Fruit fly (Drosophila melanogaster) whole organism, embryonic: ENCODE data around the gene Actn3.
A peak's percentile ranks its signal among the peaks of the same experiment; 100 is the strongest.

Experiments used
- Awh ChIP-seq: fragments of 200-800 bp; sonication (Bioruptor generic); IDR thresholded peaks from 2 replicates; pipeline ENCODE4, ENCODE4 v1.3.6; 2022; ENCODE audit warnings: missing biosample characterization, missing genetic modification characterization
- Bgb ChIP-seq: fragments of 200-800 bp; sonication (Bioruptor generic); IDR thresholded peaks from 2 replicates; pipeline ENCODE4 v1.3.6; 2022; ENCODE audit warnings: missing biosample characterization, missing genetic modification characterization; ENCODE audit not compliant: partially characterized antibody
- CG11247 ChIP-seq: fragments of 200-800 bp; sonication (Bioruptor generic); IDR thresholded peaks from 2 replicates; pipeline ENCODE4 v1.3.6; 2022; ENCODE audit warnings: missing biosample characterization, missing genetic modification characterization
- CG11560 ChIP-seq: fragments of 200-800 bp; sonication (Bioruptor generic); IDR thresholded peaks from 3 replicates; pipeline ENCODE4 v1.3.6; 2022; ENCODE audit warnings: missing biosample characterization, missing genetic modification characterization
- CG12219 ChIP-seq: fragments of 200-800 bp; sonication (Bioruptor generic); optimal IDR thresholded peaks from 3 replicates; lab custom pipeline; 2018; ENCODE audit warnings: missing biosample characterization, mild to moderate bottlenecking, missing genetic modification characterization
- CG14014 ChIP-seq: fragments of 200-800 bp; sonication (Bioruptor generic); IDR thresholded peaks from 2 replicates; pipeline ENCODE4 v1.3.6; 2022; ENCODE audit warnings: missing biosample characterization, missing genetic modification characterization
- CG14860 ChIP-seq: fragments of 200-800 bp; sonication (Bioruptor generic); IDR thresholded peaks from 3 replicates; pipeline ENCODE4 v1.3.6; 2022; ENCODE audit warnings: missing biosample characterization, missing genetic modification characterization; ENCODE audit not compliant: partially characterized antibody
- CG15073 ChIP-seq: fragments of 200-800 bp; sonication (Bioruptor generic); optimal IDR thresholded peaks from 2 replicates; lab custom pipeline; 2016; ENCODE audit warnings: missing biosample characterization, missing genetic modification characterization
- CG15269 ChIP-seq: fragments of 200-800 bp; sonication (Bioruptor generic); optimal IDR thresholded peaks from 2 replicates; lab custom pipeline; 2018; ENCODE audit warnings: missing biosample characterization, mild to moderate bottlenecking, missing genetic modification characterization, moderate library complexity
- CG17328 ChIP-seq: fragments of 200-800 bp; sonication (Bioruptor generic); IDR thresholded peaks from 2 replicates; pipeline ENCODE4 v1.3.6; 2022; ENCODE audit warnings: missing biosample characterization, missing genetic modification characterization
- CG17568 ChIP-seq: fragments of 200-800 bp; sonication (Bioruptor generic); optimal IDR thresholded peaks from 2 replicates; lab custom pipeline; 2018; ENCODE audit warnings: missing biosample characterization, mild to moderate bottlenecking, missing genetic modification characterization, moderate library complexity
- CG18011 ChIP-seq: fragments of 200-800 bp; sonication (Bioruptor generic); optimal IDR thresholded peaks from 2 replicates; lab custom pipeline; 2017; ENCODE audit warnings: missing biosample characterization, missing genetic modification characterization, mild to moderate bottlenecking, moderate library complexity, missing genotype
- CG2129 ChIP-seq: fragments of 200-800 bp; sonication (Bioruptor generic); IDR thresholded peaks from 2 replicates; pipeline ENCODE4 v1.3.6; 2022; ENCODE audit warnings: missing biosample characterization, missing genetic modification characterization; ENCODE audit not compliant: partially characterized antibody
- CG2875 ChIP-seq: fragments of 200-800 bp; sonication (Bioruptor generic); optimal IDR thresholded peaks from 2 replicates; lab custom pipeline; 2017; ENCODE audit warnings: missing biosample characterization, mild to moderate bottlenecking, missing genetic modification characterization, missing genetic modification reagents
- CG6175 ChIP-seq: fragments of 200-800 bp; sonication (Bioruptor generic); IDR thresholded peaks from 3 replicates; pipeline ENCODE4 v1.3.6; 2022; ENCODE audit warnings: missing biosample characterization, missing genetic modification characterization
- CG6272 ChIP-seq: fragments of 200-800 bp; sonication (Bioruptor generic); IDR thresholded peaks from 2 replicates; pipeline ENCODE4 v1.3.6; 2022; ENCODE audit warnings: missing biosample characterization, missing genetic modification characterization
- CG7271 ChIP-seq: fragments of 200-800 bp; sonication (Bioruptor generic); optimal IDR thresholded peaks from 2 replicates; lab custom pipeline; 2018; ENCODE audit warnings: missing biosample characterization, mild to moderate bottlenecking, missing genetic modification characterization, moderate library complexity
- CG7372 ChIP-seq: fragments of 200-800 bp; sonication (Bioruptor generic); IDR thresholded peaks from 2 replicates; pipeline ENCODE4 v1.3.6; 2022; ENCODE audit warnings: missing biosample characterization, missing genetic modification characterization
- CkIIα-i1 ChIP-seq: fragments of 200-800 bp; sonication (Bioruptor generic); IDR thresholded peaks from 2 replicates; pipeline ENCODE4 v1.3.6; 2022; ENCODE audit warnings: missing biosample characterization, missing genetic modification characterization
- Dip3 ChIP-seq: fragments of 200-800 bp; sonication (Bioruptor generic); optimal IDR thresholded peaks from 3 replicates; lab custom pipeline; 2016; ENCODE audit warnings: missing biosample characterization, missing genetic modification characterization
- Gug ChIP-seq: fragments of 200-800 bp; sonication (Bioruptor generic); IDR thresholded peaks from 4 replicates; pipeline ENCODE4 v1.3.6; 2022; ENCODE audit warnings: missing biosample characterization, missing genetic modification characterization
- HLHmδ ChIP-seq: fragments of 200-800 bp; sonication (Bioruptor generic); optimal IDR thresholded peaks from 2 replicates; lab custom pipeline; 2018; ENCODE audit warnings: missing biosample characterization, mild to moderate bottlenecking, missing genetic modification characterization, moderate library complexity
- Lhr ChIP-seq: fragments of 200-800 bp; sonication (Bioruptor generic); optimal IDR thresholded peaks from 3 replicates; lab custom pipeline; 2017; ENCODE audit warnings: mild to moderate bottlenecking, missing biosample characterization, missing genetic modification reagents, missing genetic modification characterization
- Nf-YC ChIP-seq: fragments of 200-800 bp; optimal IDR thresholded peaks from 3 replicates; lab custom pipeline; 2019; ENCODE audit warnings: missing biosample characterization, mild to moderate bottlenecking, missing genetic modification characterization, moderate library complexity
- Oli ChIP-seq: fragments of 200-800 bp; sonication (Bioruptor generic); optimal IDR thresholded peaks from 2 replicates; lab custom pipeline; 2018; ENCODE audit warnings: missing biosample characterization, mild to moderate bottlenecking, missing genetic modification characterization, moderate library complexity
- Opbp ChIP-seq: fragments of 200-800 bp; sonication (Bioruptor generic); IDR thresholded peaks from 3 replicates; pipeline ENCODE4 v1.3.6; 2022; ENCODE audit warnings: missing biosample characterization, missing genetic modification characterization; ENCODE audit not compliant: partially characterized antibody
- Optix ChIP-seq: fragments of 200-800 bp; sonication (Bioruptor generic); IDR thresholded peaks from 3 replicates; pipeline ENCODE4 v1.3.6; 2022; ENCODE audit warnings: missing biosample characterization, missing genetic modification characterization
- Ptx1 ChIP-seq: fragments of 200-800 bp; sonication (Bioruptor generic); IDR thresholded peaks from 2 replicates; pipeline ENCODE4 v1.3.6; 2022; ENCODE audit warnings: missing biosample characterization, missing genetic modification characterization
- Scr ChIP-seq: fragments of 200-800 bp; sonication (Bioruptor generic); IDR thresholded peaks from 2 replicates; pipeline ENCODE4 v1.3.6; 2022; ENCODE audit warnings: missing biosample characterization, missing genetic modification characterization; ENCODE audit not compliant: partially characterized antibody
- aop ChIP-seq: fragments of 200-800 bp; sonication (Bioruptor generic); IDR thresholded peaks from 2 replicates; pipeline ENCODE4 v1.3.6; 2022; ENCODE audit warnings: missing biosample characterization, missing genetic modification characterization
- chif ChIP-seq, 2 experiments: fragments of 200-800 bp; sonication (Bioruptor generic); optimal IDR thresholded peaks; 3 replicates each; lab custom pipeline; 2016; ENCODE audit warnings: missing biosample characterization in 2 of 2, missing genetic modification characterization in 2 of 2
- crp ChIP-seq, 2 experiments: fragments of 200-800 bp; sonication (Bioruptor generic); optimal IDR thresholded peaks; 2 replicates in 1 of 2; 3 replicates in 1 of 2; lab custom pipeline; 2017; ENCODE audit warnings: missing biosample characterization in 2 of 2, missing genetic modification characterization in 2 of 2, mild to moderate bottlenecking in 1 of 2, moderate library complexity in 1 of 2
- da ChIP-seq: fragments of 200-800 bp; sonication (Bioruptor generic); optimal IDR thresholded peaks from 2 replicates; lab custom pipeline; 2016; ENCODE audit warnings: missing biosample characterization, missing genetic modification characterization
- dpn ChIP-seq, 2 experiments: fragments of 200-800 bp; sonication (Bioruptor generic); optimal IDR thresholded peaks; 3 replicates each; lab custom pipeline; 2016; ENCODE audit warnings: missing biosample characterization in 2 of 2, missing genetic modification characterization in 2 of 2
- fd3F ChIP-seq: fragments of 200-800 bp; sonication (Bioruptor generic); optimal IDR thresholded peaks from 2 replicates; lab custom pipeline; 2018; ENCODE audit warnings: missing biosample characterization, mild to moderate bottlenecking, missing genetic modification characterization, moderate library complexity
- gce ChIP-seq: fragments of 200-800 bp; sonication (Bioruptor generic); IDR thresholded peaks from 3 replicates; pipeline ENCODE4 v1.3.6; 2022; ENCODE audit warnings: missing biosample characterization, missing genetic modification characterization
- ham ChIP-seq: fragments of 200-800 bp; sonication (Bioruptor generic); IDR thresholded peaks from 2 replicates; pipeline ENCODE4 v1.3.6; 2022; ENCODE audit warnings: missing biosample characterization, missing genetic modification characterization
- her ChIP-seq: fragments of 200-800 bp; sonication (Bioruptor generic); optimal IDR thresholded peaks from 2 replicates; lab custom pipeline; 2016; ENCODE audit warnings: missing biosample characterization, missing genetic modification characterization
- klu ChIP-seq: fragments of 200-800 bp; sonication (Bioruptor generic); IDR thresholded peaks from 2 replicates; pipeline ENCODE4 v1.3.6; 2022; ENCODE audit warnings: missing biosample characterization, missing genetic modification characterization
- knrl ChIP-seq: fragments of 200-800 bp; sonication (Bioruptor generic); IDR thresholded peaks from 3 replicates; pipeline ENCODE4 v1.3.6; 2022; ENCODE audit warnings: missing biosample characterization, missing genetic modification characterization; ENCODE audit not compliant: partially characterized antibody
- nerfin-2 ChIP-seq: fragments of 200-800 bp; sonication (Bioruptor generic); IDR thresholded peaks from 2 replicates; pipeline ENCODE4 v1.3.6; 2022; ENCODE audit warnings: missing biosample characterization, missing genetic modification characterization; ENCODE audit not compliant: partially characterized antibody
- nmo ChIP-seq: fragments of 200-800 bp; sonication (Bioruptor generic); optimal IDR thresholded peaks from 2 replicates; lab custom pipeline; 2018; ENCODE audit warnings: missing biosample characterization, mild to moderate bottlenecking, missing genetic modification characterization, moderate library complexity
- pan ChIP-seq, 4 experiments: fragments of >200 bp in 3 of 4; fragments of 200-800 bp in 1 of 4; sonication (Bioruptor generic) in 1 of 4; optimal IDR thresholded peaks in 3 of 4; IDR thresholded peaks in 1 of 4; 2 replicates each; pipeline versions ENCODE4 v1.3.6 to Lab custom; 2017 to 2022; ENCODE audit warnings: missing biosample characterization in 2 of 4, missing genetic modification characterization in 2 of 4, mixed read lengths in 1 of 4
- pnt ChIP-seq: fragments of 200-800 bp; sonication (Bioruptor generic); optimal IDR thresholded peaks from 3 replicates; lab custom pipeline; 2016; ENCODE audit warnings: missing biosample characterization, missing genetic modification characterization
- sisA ChIP-seq: fragments of 200-800 bp; sonication (Bioruptor generic); IDR thresholded peaks from 2 replicates; pipeline ENCODE4 v1.3.6; 2022; ENCODE audit warnings: missing biosample characterization, missing genetic modification characterization
- vvl ChIP-seq: fragments of 200-800 bp; sonication (Bioruptor generic); IDR thresholded peaks from 2 replicates; pipeline ENCODE4 v1.3.6; 2022; ENCODE audit warnings: missing biosample characterization, missing genetic modification characterization

Gene Actn3

DNA sequence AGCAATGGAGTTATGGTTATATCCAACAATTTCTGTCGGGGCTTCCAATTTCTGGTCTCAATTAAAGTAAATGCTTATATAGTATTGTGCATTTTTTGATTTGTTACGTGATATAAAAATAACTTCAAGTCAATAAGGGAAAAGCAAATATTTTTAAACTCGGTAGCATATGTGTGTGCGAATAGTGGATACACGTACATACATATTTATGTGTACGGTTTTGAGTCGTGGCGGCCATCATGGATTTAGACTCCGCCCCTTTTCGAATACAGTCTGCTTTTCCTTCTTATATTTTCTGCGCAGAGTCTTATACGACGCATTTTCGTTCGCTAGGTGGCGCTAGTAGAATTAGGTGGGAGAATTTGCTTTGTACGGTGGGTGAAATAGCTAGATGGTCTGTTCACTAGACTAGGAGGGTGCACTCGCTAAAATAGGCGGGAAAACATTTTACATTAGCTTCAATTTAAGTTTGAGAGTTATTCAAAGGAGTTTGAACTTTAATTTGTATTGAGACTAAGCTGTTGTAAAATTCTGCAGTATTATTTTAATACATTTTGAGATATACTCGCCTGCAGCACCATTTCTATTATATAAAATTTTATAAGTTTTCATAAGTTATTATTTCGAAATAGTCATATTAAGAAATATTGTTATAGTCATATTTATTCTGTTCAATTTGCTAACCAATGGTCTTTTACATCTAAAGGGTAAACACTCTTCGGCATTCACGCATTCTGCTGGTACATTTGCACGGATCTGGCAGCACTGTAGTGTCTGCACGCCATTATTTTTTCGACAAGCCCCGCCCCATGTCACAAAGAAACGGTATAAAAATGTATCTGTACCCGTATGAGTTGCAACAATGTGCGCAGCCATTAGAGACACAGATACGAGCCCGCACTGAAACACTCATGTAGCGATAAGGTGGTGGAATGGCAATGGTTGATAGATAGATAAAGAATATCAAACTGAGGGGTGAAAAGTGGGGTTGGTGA, 7.9 kb downstream of the Actn3 start (continued):
- TF ChIP-seq pan (optimal IDR thresholded peaks at IDR 0.05; lab: Kevin White, UChicago) = no peak
- TF ChIP-seq pan (GFP tag; optimal IDR thresholded peaks at IDR 0.05 in 1 of 2, IDR thresholded peaks at IDR 0.05 in 1 of 2) = peak in 1 of 2 experiments; percentile 61
- TF ChIP-seq aop (GFP tag; lab: Robert Waterston, UW) = no peak
- TF ChIP-seq her = no peak
- no peak for TF ChIP-seq Dip3 (GFP tag; lab: Kevin White, UChicago)
- peak; percentile 55; the same call in 1 of the 3 replicates for TF ChIP-seq CG6175 (GFP tag; lab: Robert Waterston, UW)
- no peak for TF ChIP-seq CG18011 (GFP tag; lab: Kevin White, UChicago)
- TF ChIP-seq CG2129 (GFP tag; lab: Robert Waterston, UW) = no peak
- peak; percentile 50; the same call in 1 of the 2 replicates for TF ChIP-seq CG7372 (GFP tag; lab: Robert Waterston, UW)
- TF ChIP-seq ham (GFP tag; lab: Robert Waterston, UW) = no peak
- peak; percentile 57 for TF ChIP-seq CG12219 (GFP tag; lab: Kevin White, UChicago)
- no peak for TF ChIP-seq CG15073
- TF ChIP-seq da (GFP tag; lab: Kevin White, UChicago) = no peak
- no peak for TF ChIP-seq crp (GFP tag; optimal IDR thresholded peaks at IDR 0.05; lab: Kevin White, UChicago)
- TF ChIP-seq fd3F (GFP tag; lab: Kevin White, UChicago) = peak; percentile 49
- TF ChIP-seq Bgb (GFP tag; lab: Robert Waterston, UW) = peak; percentile 27; the same call in 1 of the 2 replicates
- TF ChIP-seq CG15269 = no peak
- peak; percentile 21 to 38 for TF ChIP-seq chif (GFP tag; optimal IDR thresholded peaks at IDR 0.05; lab: Kevin White, UChicago)
- TF ChIP-seq vvl (GFP tag; lab: Robert Waterston, UW) = peak; percentile 86
- no peak for TF ChIP-seq CkIIα-i1 (GFP tag; lab: Robert Waterston, UW)
- TF ChIP-seq CG6272 = no peak
- TF ChIP-seq CG14860 (GFP tag; lab: Robert Waterston, UW) = no peak
- peak; percentile 31 for TF ChIP-seq pnt
- peak; percentile 26; the same call in 2 of the 3 replicates for TF ChIP-seq Opbp (GFP tag; lab: Robert Waterston, UW)
- TF ChIP-seq CG17328 (GFP tag; lab: Robert Waterston, UW) = peak; percentile 69
- TF ChIP-seq Ptx1 = peak; percentile 45
- no peak for TF ChIP-seq CG7271
- TF ChIP-seq Optix (GFP tag; lab: Robert Waterston, UW) = no peak
- no peak for TF ChIP-seq Scr
- no peak for TF ChIP-seq klu (GFP tag; lab: Robert Waterston, UW)
- peak; percentile 67 for TF ChIP-seq Lhr (GFP tag; lab: Kevin White, UChicago)
- no peak for TF ChIP-seq CG2875 (GFP tag; lab: Kevin White, UChicago)
- TF ChIP-seq CG11560 (tag; lab: Robert Waterston, UW) = peak; percentile 67; the same call in 2 of the 3 replicates
- no peak for TF ChIP-seq Awh
- TF ChIP-seq nmo = peak; percentile 75
- TF ChIP-seq Nf-YC (tag; lab: Kevin White, UChicago) = peak; percentile 96
- TF ChIP-seq nerfin-2 (GFP tag; lab: Robert Waterston, UW) = no peak
- peak; percentile 53; the same call in 1 of the 3 replicates for TF ChIP-seq knrl (GFP tag; lab: Robert Waterston, UW)
- TF ChIP-seq HLHmδ (GFP tag; lab: Kevin White, UChicago) = no peak
- TF ChIP-seq CG17568 (GFP tag; lab: Kevin White, UChicago) = peak; percentile 5
- peak; percentile 35; the same call in 1 of the 2 replicates for TF ChIP-seq sisA (GFP tag; lab: Robert Waterston, UW)
- TF ChIP-seq Oli (tag; lab: Kevin White, UChicago) = peak; percentile 71
- TF ChIP-seq CG14014 (GFP tag; lab: Robert Waterston, UW) = peak; percentile 69
- no peak for TF ChIP-seq gce (GFP tag; lab: Robert Waterston, UW)
- peak; percentile 62; the same call in 3 of the 4 replicates for TF ChIP-seq Gug
- no peak; the same call in 1 of the 2 replicates for TF ChIP-seq CG11247 (GFP tag; lab: Robert Waterston, UW)
- peak; percentile 15 to 67 for TF ChIP-seq dpn (GFP tag; optimal IDR thresholded peaks at IDR 0.05; lab: Kevin White, UChicago)
